Worm (Caenorhabditis elegans): ENCODE results near the gene srh-206.

DNA sequence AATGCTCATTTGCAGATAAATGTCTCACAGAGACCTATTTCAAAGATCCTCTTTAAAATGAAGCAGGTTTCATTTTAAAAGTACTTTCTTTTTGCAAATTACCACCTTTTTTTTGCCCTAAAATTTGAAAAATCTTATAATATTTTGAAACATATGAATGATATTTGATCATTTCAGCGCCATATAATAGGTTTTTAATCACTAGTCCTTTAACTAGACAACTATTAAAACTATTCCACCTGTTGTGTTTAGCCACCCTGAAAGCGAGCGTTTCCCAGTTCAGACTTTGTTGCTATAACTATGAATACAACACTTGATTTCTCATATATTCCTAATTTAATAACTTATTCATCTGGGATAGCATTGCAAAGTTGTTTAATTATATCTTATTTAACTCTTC, 37.1 kb upstream of the srh-206 start, which contains the start of gene srz-95:
- no peak for TF ChIP-seq ref-1 (GFP tag; conservative IDR thresholded peaks at IDR 0.05)
- no peak for TF ChIP-seq med-1 (GFP tag; optimal IDR thresholded peaks at IDR 0.05; ENCODE audit: insufficient read depth)
- TF ChIP-seq cog-1 (tag; optimal IDR thresholded peaks at IDR 0.05), result no peak
- no peak for TF ChIP-seq ztf-29 (GFP tag; IDR thresholded peaks at IDR 0.05)
- TF ChIP-seq flt-1 (GFP tag; IDR thresholded peaks at IDR 0.05), result no peak
- no peak for TF ChIP-seq klf-2 (GFP tag; conservative IDR thresholded peaks at IDR 0.05)
- TF ChIP-seq tab-1 (GFP tag; IDR thresholded peaks at IDR 0.05), result no peak
